Worm (Caenorhabditis elegans) whole organism, L3 larva: ENCODE measurements around the gene K02C4.2.
A peak's percentile ranks its signal among the peaks of the same experiment; 100 is the strongest.

ENCODE experiments used
- R02D3.7 ChIP-seq: fragments of 150-350 bp; optimal IDR thresholded peaks from 2 replicates; lab custom pipeline; 2014; ENCODE audit warnings: missing biosample characterization, missing genetic modification characterization
- ZK546.5 ChIP-seq: sonication (generic microtip); optimal IDR thresholded peaks from 2 replicates; lab custom pipeline; 2017; ENCODE audit warnings: missing biosample characterization, missing genetic modification characterization
- aly-2 ChIP-seq: fragments of 150-350 bp; optimal IDR thresholded peaks from 2 replicates; lab custom pipeline; 2014; ENCODE audit warnings: missing biosample characterization, missing genetic modification characterization
- ama-1 ChIP-seq: fragments of 150-350 bp; optimal IDR thresholded peaks from 2 replicates; lab custom pipeline; 2018
- ceh-16 ChIP-seq: sonication (generic microtip); optimal IDR thresholded peaks from 2 replicates; lab custom pipeline; 2017; ENCODE audit warnings: missing biosample characterization, missing genetic modification characterization
- ceh-28 ChIP-seq: fragments of 150-350 bp; optimal IDR thresholded peaks from 2 replicates; lab custom pipeline; 2014; ENCODE audit warnings: missing biosample characterization, missing genetic modification reagents, missing genetic modification characterization
- ceh-82 ChIP-seq: fragments of 150-350 bp; optimal IDR thresholded peaks from 2 replicates; lab custom pipeline; 2014; ENCODE audit warnings: missing biosample characterization, missing genetic modification characterization
- ceh-9 ChIP-seq: sonication (generic microtip); optimal IDR thresholded peaks from 2 replicates; lab custom pipeline; 2018; ENCODE audit warnings: missing biosample characterization, missing genetic modification characterization
- daf-12 ChIP-seq: fragments of 150-350 bp; optimal IDR thresholded peaks from 2 replicates; lab custom pipeline; 2014; ENCODE audit warnings: missing biosample characterization, missing genetic modification reagents, missing genetic modification characterization
- egl-27 ChIP-seq: sonication (generic microtip); optimal IDR thresholded peaks from 4 replicates; lab custom pipeline; 2017; ENCODE audit warnings: missing biosample characterization, missing genetic modification reagents, missing genetic modification characterization
- egl-5 ChIP-seq: fragments of 150-350 bp; optimal IDR thresholded peaks from 2 replicates; lab custom pipeline; 2017; ENCODE audit warnings: missing biosample characterization, missing genetic modification reagents, missing genetic modification characterization, inconsistent platforms
- elt-1 ChIP-seq: fragments of 150-350 bp; optimal IDR thresholded peaks from 2 replicates; lab custom pipeline; 2014; ENCODE audit warnings: missing biosample characterization, missing genetic modification characterization
- elt-2 ChIP-seq: sonication (generic microtip); optimal IDR thresholded peaks from 2 replicates; lab custom pipeline; 2016; ENCODE audit warnings: missing genetic modification reagents, mild to moderate bottlenecking, missing genetic modification characterization, missing compliant biosample characterization
- elt-3 ChIP-seq, 3 experiments: fragments of 150-350 bp in 1 of 3; sonication (generic microtip) in 2 of 3; optimal IDR thresholded peaks; 2 replicates in 2 of 3; 4 replicates in 1 of 3; lab custom pipeline; 2014 to 2017; ENCODE audit warnings: missing biosample characterization in 3 of 3, missing genetic modification characterization in 3 of 3
- eor-1 ChIP-seq, 2 experiments: fragments of 150-350 bp; optimal IDR thresholded peaks; 2 replicates each; lab custom pipeline; 2014 to 2018; ENCODE audit warnings: missing biosample characterization in 2 of 2, missing genetic modification characterization in 2 of 2
- fkh-10 ChIP-seq: sonication (generic microtip); optimal IDR thresholded peaks from 2 replicates; lab custom pipeline; 2017; ENCODE audit warnings: missing biosample characterization, missing genetic modification reagents, missing genetic modification characterization
- fkh-2 ChIP-seq: fragments of 150-350 bp; optimal IDR thresholded peaks from 2 replicates; lab custom pipeline; 2014; ENCODE audit warnings: missing biosample characterization, missing genetic modification reagents, missing genetic modification characterization
- fos-1 ChIP-seq: fragments of 150-350 bp; optimal IDR thresholded peaks from 2 replicates; lab custom pipeline; 2014; ENCODE audit warnings: missing biosample characterization, missing genetic modification characterization
- hmg-11 ChIP-seq: sonication (generic microtip); optimal IDR thresholded peaks from 2 replicates; lab custom pipeline; 2016; ENCODE audit warnings: missing genetic modification characterization, missing compliant biosample characterization
- jun-1 ChIP-seq: fragments of 150-350 bp; optimal IDR thresholded peaks from 2 replicates; lab custom pipeline; 2014; ENCODE audit warnings: missing biosample characterization, missing genetic modification reagents, missing genetic modification characterization
- lin-15B ChIP-seq: fragments of 150-350 bp; optimal IDR thresholded peaks from 2 replicates; lab custom pipeline; 2014; ENCODE audit warnings: missing biosample characterization, missing genetic modification characterization
- lin-39 ChIP-seq: fragments of 150-350 bp; optimal IDR thresholded peaks from 2 replicates; lab custom pipeline; 2018; ENCODE audit warnings: missing biosample characterization, missing genetic modification reagents, missing genetic modification characterization
- lsy-12 ChIP-seq: sonication (generic microtip); optimal IDR thresholded peaks from 2 replicates; lab custom pipeline; 2016; ENCODE audit warnings: mild to moderate bottlenecking, missing genetic modification characterization, missing compliant biosample characterization
- mdl-1 ChIP-seq: fragments of 150-350 bp; optimal IDR thresholded peaks from 2 replicates; lab custom pipeline; 2014; ENCODE audit warnings: missing biosample characterization, missing genetic modification characterization
- mml-1 ChIP-seq: fragments of 150-350 bp; sonication (generic microtip); optimal IDR thresholded peaks from 3 replicates; lab custom pipeline; 2014; ENCODE audit warnings: missing biosample characterization, missing genetic modification characterization
- nfya-1 ChIP-seq: sonication (generic microtip); optimal IDR thresholded peaks from 2 replicates; lab custom pipeline; 2017; ENCODE audit warnings: missing genetic modification characterization, mild to moderate bottlenecking, missing compliant biosample characterization, antibody characterized with exemption, moderate library complexity; ENCODE audit not compliant: insufficient read depth
- nhr-11 ChIP-seq: fragments of 150-350 bp; optimal IDR thresholded peaks from 2 replicates; lab custom pipeline; 2014; ENCODE audit warnings: missing biosample characterization, missing genetic modification characterization
- nhr-12 ChIP-seq: fragments of 150-350 bp; optimal IDR thresholded peaks from 2 replicates; lab custom pipeline; 2014; ENCODE audit warnings: missing biosample characterization, missing genetic modification characterization
- nhr-23 ChIP-seq: fragments of 150-350 bp; optimal IDR thresholded peaks from 2 replicates; lab custom pipeline; 2014; ENCODE audit warnings: missing biosample characterization, missing genetic modification reagents, missing genetic modification characterization
- nhr-237 ChIP-seq: fragments of 150-350 bp; optimal IDR thresholded peaks from 2 replicates; lab custom pipeline; 2014; ENCODE audit warnings: missing biosample characterization, missing genetic modification characterization
- nhr-25 ChIP-seq: sonication (generic microtip); optimal IDR thresholded peaks from 2 replicates; lab custom pipeline; 2017; ENCODE audit warnings: missing biosample characterization, missing genetic modification characterization
- nhr-28 ChIP-seq: fragments of 150-350 bp; optimal IDR thresholded peaks from 2 replicates; lab custom pipeline; 2014; ENCODE audit warnings: missing biosample characterization, missing genetic modification characterization
- nhr-43 ChIP-seq: sonication (generic microtip); optimal IDR thresholded peaks from 2 replicates; lab custom pipeline; 2016; ENCODE audit warnings: mild to moderate bottlenecking, missing genetic modification characterization, missing compliant biosample characterization; ENCODE audit not compliant: poor library complexity, severe bottlenecking
- nhr-67 ChIP-seq: fragments of 150-350 bp; optimal IDR thresholded peaks from 2 replicates; lab custom pipeline; 2014; ENCODE audit warnings: missing biosample characterization, missing genetic modification characterization
- nhr-76 ChIP-seq: fragments of 150-350 bp; sonication (generic microtip); optimal IDR thresholded peaks from 5 replicates; lab custom pipeline; 2014; ENCODE audit warnings: missing biosample characterization, missing genetic modification characterization
- nhr-77 ChIP-seq: fragments of 150-350 bp; optimal IDR thresholded peaks from 2 replicates; lab custom pipeline; 2014; ENCODE audit warnings: missing biosample characterization, missing genetic modification characterization
- pha-4 ChIP-seq: fragments of 150-350 bp; optimal IDR thresholded peaks from 2 replicates; lab custom pipeline; 2014; ENCODE audit warnings: missing biosample characterization, missing genetic modification reagents, missing genetic modification characterization
- pqm-1 ChIP-seq: fragments of 150-350 bp; optimal IDR thresholded peaks from 2 replicates; lab custom pipeline; 2017; ENCODE audit warnings: missing biosample characterization, missing genetic modification characterization, inconsistent platforms
- sea-2 ChIP-seq: fragments of 150-350 bp; sonication (generic microtip); optimal IDR thresholded peaks from 4 replicates; lab custom pipeline; 2014; ENCODE audit warnings: missing biosample characterization, missing genetic modification reagents, missing genetic modification characterization
- skn-1 ChIP-seq: fragments of 150-350 bp; optimal IDR thresholded peaks from 2 replicates; lab custom pipeline; 2014; ENCODE audit warnings: missing biosample characterization, missing genetic modification characterization
- snpc-4 ChIP-seq: fragments of 150-350 bp; optimal IDR thresholded peaks from 2 replicates; lab custom pipeline; 2014; ENCODE audit warnings: missing biosample characterization, missing genetic modification characterization
- tbx-2 ChIP-seq: sonication (generic microtip); optimal IDR thresholded peaks from 2 replicates; lab custom pipeline; 2016; ENCODE audit warnings: mild to moderate bottlenecking, missing genetic modification characterization, missing compliant biosample characterization
- unc-39 ChIP-seq: sonication (generic microtip); optimal IDR thresholded peaks from 4 replicates; lab custom pipeline; 2017; ENCODE audit warnings: missing biosample characterization, missing genetic modification characterization
- unc-62 ChIP-seq: fragments of 150-350 bp; sonication (generic microtip); optimal IDR thresholded peaks from 4 replicates; lab custom pipeline; 2014; ENCODE audit warnings: missing biosample characterization, missing genetic modification reagents, missing genetic modification characterization
- zag-1 ChIP-seq: fragments of 150-350 bp; optimal IDR thresholded peaks from 2 replicates; lab custom pipeline; 2014; ENCODE audit warnings: missing biosample characterization, missing genetic modification characterization
- ztf-11 ChIP-seq: fragments of 150-350 bp; optimal IDR thresholded peaks from 2 replicates; lab custom pipeline; 2014; ENCODE audit warnings: missing biosample characterization, missing genetic modification characterization
- ztf-4 ChIP-seq: fragments of 150-350 bp; optimal IDR thresholded peaks from 2 replicates; lab custom pipeline; 2014; ENCODE audit warnings: missing biosample characterization, missing genetic modification characterization

Gene K02C4.2

ce11 chrII:8041642-8042041 is 33.9 kb upstream of the K02C4.2 start:
- TF ChIP-seq mdl-1 (tag; lab: Kevin White, UChicago) = no peak
- TF ChIP-seq ztf-4 = no peak
- TF ChIP-seq nhr-25 (tag; lab: Kevin White, UChicago) = no peak
- TF ChIP-seq daf-12 = no peak
- no peak for TF ChIP-seq R02D3.7 (tag; lab: Kevin White, UChicago)
- TF ChIP-seq nhr-11 (tag; lab: Kevin White, UChicago) = no peak
- TF ChIP-seq nfya-1 (tag; lab: Kevin White, UChicago) = peak; percentile 53
- no peak for TF ChIP-seq hmg-11 (tag; lab: Kevin White, UChicago)
- peak; percentile 28 for TF ChIP-seq nhr-23 (tag; lab: Kevin White, UChicago)
- TF ChIP-seq pha-4 = peak; percentile 79
- no peak for TF ChIP-seq unc-62
- TF ChIP-seq elt-1 (tag; lab: Kevin White, UChicago) = no peak
- no peak for TF ChIP-seq fos-1 (tag; lab: Kevin White, UChicago)
- no peak for TF ChIP-seq aly-2 (tag; lab: Kevin White, UChicago)
- no peak for TF ChIP-seq ceh-16 (tag; lab: Kevin White, UChicago)
- TF ChIP-seq nhr-12 (tag; lab: Kevin White, UChicago) = no peak
- TF ChIP-seq nhr-43 (tag; lab: Kevin White, UChicago) = no peak
- TF ChIP-seq ama-1 (lab: Kevin White, UChicago) = no peak
- TF ChIP-seq egl-5 (tag; lab: Kevin White, UChicago) = peak; percentile 26
- peak; percentile 84 for TF ChIP-seq lin-15B (tag; lab: Kevin White, UChicago)
- TF ChIP-seq ztf-11 = no peak
- no peak for TF ChIP-seq ceh-9 (tag; lab: Kevin White, UChicago)
- no peak for TF ChIP-seq ceh-28 (tag; lab: Kevin White, UChicago)
- TF ChIP-seq ceh-82 = no peak
- TF ChIP-seq nhr-67 (tag; lab: Kevin White, UChicago) = no peak
- TF ChIP-seq zag-1 (tag; lab: Kevin White, UChicago) = no peak
- no peak for TF ChIP-seq nhr-28 (tag; lab: Kevin White, UChicago)
- TF ChIP-seq nhr-237 (tag; lab: Kevin White, UChicago) = no peak
- peak; percentile 29 for TF ChIP-seq snpc-4 (tag; lab: Kevin White, UChicago)
- no peak for TF ChIP-seq nhr-76
- no peak for TF ChIP-seq elt-3 (tag; optimal IDR thresholded peaks at IDR 0.05; lab: Kevin White, UChicago)
- no peak for TF ChIP-seq elt-2 (tag; lab: Kevin White, UChicago)
- TF ChIP-seq mml-1 (tag; lab: Kevin White, UChicago) = no peak
- no peak for TF ChIP-seq unc-39 (tag; lab: Kevin White, UChicago)
- no peak for TF ChIP-seq pqm-1 (tag; lab: Kevin White, UChicago)
- no peak for TF ChIP-seq fkh-10 (GFP tag; lab: Kevin White, UChicago)
- no peak for TF ChIP-seq egl-27 (tag; lab: Kevin White, UChicago)
- TF ChIP-seq tbx-2 (tag; lab: Kevin White, UChicago) = no peak
- no peak for TF ChIP-seq ZK546.5
- no peak for TF ChIP-seq sea-2 (GFP tag; lab: Kevin White, UChicago)
- TF ChIP-seq eor-1 (tag; optimal IDR thresholded peaks at IDR 0.05; lab: Kevin White, UChicago) = no peak
- TF ChIP-seq lin-39 (tag; lab: Kevin White, UChicago) = no peak
- TF ChIP-seq lsy-12 (tag; lab: Kevin White, UChicago) = no peak
- TF ChIP-seq jun-1 = no peak
- no peak for TF ChIP-seq fkh-2 (tag; lab: Kevin White, UChicago)
- no peak for TF ChIP-seq skn-1 (tag; lab: Kevin White, UChicago)
- no peak for TF ChIP-seq nhr-77 (tag; lab: Kevin White, UChicago)
